Fruit fly (Drosophila melanogaster) whole organism, wandering third instar larva: ENCODE results near the gene CG9289.
A peak's percentile ranks its signal among the peaks of the same experiment; 100 is the strongest.

Experiments
- Abd-B ChIP-seq: fragments of >200 bp; optimal IDR thresholded peaks from 2 replicates; lab custom pipeline; 2017; ENCODE audit warnings: missing biosample characterization, missing genetic modification characterization
- CG32264 ChIP-seq: fragments of 200-800 bp; sonication (Bioruptor generic); optimal IDR thresholded peaks from 2 replicates; lab custom pipeline; 2016; ENCODE audit warnings: missing biosample characterization, missing genetic modification characterization
- Hnf4 ChIP-seq: fragments of 200-800 bp; sonication (Bioruptor generic); optimal IDR thresholded peaks from 2 replicates; lab custom pipeline; 2016; ENCODE audit warnings: missing biosample characterization, mild to moderate bottlenecking, missing genetic modification characterization
- Mio ChIP-seq: sonication (Bioruptor generic); optimal IDR thresholded peaks from 2 replicates; lab custom pipeline; 2016; ENCODE audit warnings: missing biosample characterization, missing genetic modification characterization
- jim ChIP-seq: fragments of 175-275, 200-325 bp; sonication (Bioruptor generic); optimal IDR thresholded peaks from 2 replicates; lab custom pipeline; 2016; ENCODE audit warnings: missing biosample characterization, mild to moderate bottlenecking, missing genetic modification characterization
- lola ChIP-seq: fragments of >200 bp; optimal IDR thresholded peaks from 2 replicates; lab custom pipeline; 2017; ENCODE audit warnings: missing biosample characterization, missing genetic modification characterization
- pan ChIP-seq: fragments of >200 bp; optimal IDR thresholded peaks from 2 replicates; lab custom pipeline; 2017
- rgr ChIP-seq: fragments of 200-800 bp; sonication (Bioruptor generic); optimal IDR thresholded peaks from 3 replicates; lab custom pipeline; 2016; ENCODE audit warnings: missing biosample characterization, mild to moderate bottlenecking, missing genetic modification characterization
- sv ChIP-seq: fragments of 200-800 bp; sonication (Bioruptor generic); optimal IDR thresholded peaks from 3 replicates; lab custom pipeline; 2016; ENCODE audit warnings: missing biosample characterization, missing genetic modification characterization
- usp ChIP-seq: fragments of >200 bp; optimal IDR thresholded peaks from 2 replicates; lab custom pipeline; 2017; ENCODE audit warnings: missing biosample characterization, missing genetic modification characterization

- TF ChIP-seq Hnf4 (GFP tag; lab: Kevin White, UChicago): peak; percentile 53
- TF ChIP-seq usp (GFP tag; lab: Kevin White, UChicago): no peak
- no peak for TF ChIP-seq CG32264
- TF ChIP-seq jim: no peak
- TF ChIP-seq lola: no peak
- no peak for TF ChIP-seq Abd-B (GFP tag; lab: Kevin White, UChicago)
- no peak for TF ChIP-seq Mio
- TF ChIP-seq pan (lab: Kevin White, UChicago): no peak
- no peak for TF ChIP-seq rgr
- TF ChIP-seq sv: no peak
Measured at dm6 chr2L:8700870-8701616, 16.9 kb upstream of the CG9289 start.
